Worm (Caenorhabditis elegans) whole organism, L4/young adult: ENCODE measurements around the gene best-21.
"Not testable (repeated sequence)": the region's sequence is repeated elsewhere in the genome, so short reads cannot be mapped to it uniquely, and the experiment has no call there.

Experiments used
- W03F9.2 ChIP-seq: fragments of 150-350 bp; optimal IDR thresholded peaks from 2 replicates; lab custom pipeline; 2014; ENCODE audit warnings: missing biosample characterization, missing genetic modification characterization
- dao-5 ChIP-seq: sonication (generic microtip); optimal IDR thresholded peaks from 2 replicates; lab custom pipeline; 2016; ENCODE audit warnings: missing genotype, missing genetic modification characterization, moderate library complexity, missing compliant biosample characterization
- him-1 ChIP-seq: sonication (generic microtip); optimal IDR thresholded peaks from 2 replicates; lab custom pipeline; 2016; ENCODE audit warnings: missing genotype, missing genetic modification reagents, missing genetic modification characterization, missing compliant biosample characterization

best-21 gene

ce11 chrIV:15302151-15302550 is at the start of gene best-21:
TSS of gene best-21 (plus strand) at chrIV:15302451.
- TF ChIP-seq him-1 (no peak), W03F9.2 (no peak), dao-5 (tag; lab: Kevin White, UChicago) (no peak)

- TF ChIP-seq W03F9.2 (no peak), dao-5 (tag; lab: Kevin White, UChicago) (no peak), him-1 (no peak)
Measured at ce11 chrIV:15259548-15259947, 42.7 kb upstream of the best-21 start, which contains the start of gene Y73F8A.5. TSS of gene Y73F8A.5 (plus strand) at chrIV:15259868.

- no peak for TF ChIP-seq dao-5 (tag; lab: Kevin White, UChicago)
- TF ChIP-seq him-1: no peak
- TF ChIP-seq W03F9.2: no peak
Measured at ce11 chrIV:15274063-15274462, 28.2 kb upstream of the best-21 start.

- TF ChIP-seq dao-5 (tag; lab: Kevin White, UChicago): no peak
- no peak for TF ChIP-seq W03F9.2
- no peak for TF ChIP-seq him-1
Measured at ce11 chrIV:15275363-15275854, 26.8 kb upstream of the best-21 start, which contains the start of gene ccg-1. TSS of gene ccg-1 (minus strand) at chrIV:15275804.

ce11 chrIV:15280219-15280618 is 22.0 kb upstream of the best-21 start:
- TF ChIP-seq dao-5 (tag; lab: Kevin White, UChicago): no peak
- TF ChIP-seq W03F9.2: no peak

ce11 chrIV:15283617-15284016 is 18.6 kb upstream of the best-21 start:
- no peak for TF ChIP-seq him-1
- TF ChIP-seq W03F9.2: no peak
- TF ChIP-seq dao-5 (tag; lab: Kevin White, UChicago): no peak

- TF ChIP-seq W03F9.2 (no peak), him-1 (no peak), dao-5 (tag; lab: Kevin White, UChicago) (no peak)
Measured at ce11 chrIV:15289508-15289907, 12.7 kb upstream of the best-21 start.

ce11 chrIV:15291162-15291561 is 11.1 kb upstream of the best-21 start, which contains the start of gene pqn-90:
TSS of gene pqn-90 (minus strand) at chrIV:15291262.
- TF ChIP-seq dao-5 (tag; lab: Kevin White, UChicago) (no peak), him-1 (no peak), W03F9.2 (no peak)

ce11 chrIV:15291607-15292006 is 10.6 kb upstream of the best-21 start, which contains the start of gene pqn-91:
TSS of gene pqn-91 (plus strand) at chrIV:15291907.
- no peak for TF ChIP-seq him-1

- TF ChIP-seq dao-5 (tag; lab: Kevin White, UChicago): no peak
- no peak for TF ChIP-seq him-1
- no peak for TF ChIP-seq W03F9.2
Measured at ce11 chrIV:15294040-15294439, 8.2 kb upstream of the best-21 start, which contains the start of gene Y73F8A.10. TSS of gene Y73F8A.10 (plus strand) at chrIV:15294340.

- TF ChIP-seq dao-5 (tag; lab: Kevin White, UChicago): no peak
- no peak for TF ChIP-seq him-1
- TF ChIP-seq W03F9.2: no peak
Measured at ce11 chrIV:15300041-15300440, 2.2 kb upstream of the best-21 start.

ce11 chrIV:15311590-15311989 is 9.3 kb downstream of the best-21 start, which contains the start of gene Y73F8A.12:
TSS of gene Y73F8A.12 (minus strand) at chrIV:15311690.
- not testable (repeated sequence) for TF ChIP-seq W03F9.2; dao-5 (tag; lab: Kevin White, UChicago); him-1

- TF ChIP-seq W03F9.2 (no peak), him-1 (no peak), dao-5 (tag; lab: Kevin White, UChicago) (no peak)
Measured at ce11 chrIV:15312008-15312407, 9.8 kb downstream of the best-21 start, which contains the start of gene Y73F8A.13. TSS of gene Y73F8A.13 (plus strand) at chrIV:15312247.

ce11 chrIV:15315502-15315901 is 13.3 kb downstream of the best-21 start:
- TF ChIP-seq dao-5 (tag; lab: Kevin White, UChicago): no peak
- TF ChIP-seq W03F9.2: no peak
- no peak for TF ChIP-seq him-1

- not testable (repeated sequence) for TF ChIP-seq him-1; dao-5 (tag; lab: Kevin White, UChicago); W03F9.2
Measured at ce11 chrIV:15318982-15319381, 16.7 kb downstream of the best-21 start, which contains the start of gene Y73F8A.14. TSS of gene Y73F8A.14 (minus strand) at chrIV:15319082.

ce11 chrIV:15321279-15321678 is 19.0 kb downstream of the best-21 start, which contains the start of gene Y73F8A.15:
TSS of gene Y73F8A.15 (plus strand) at chrIV:15321579.
- no peak for TF ChIP-seq him-1
- TF ChIP-seq W03F9.2: no peak
